Worm (Caenorhabditis elegans): Measurements from ENCODE around the gene cdk-4.

- TF ChIP-seq pha-4 (tag; optimal IDR thresholded peaks at IDR 0.05) (no peak), ceh-2 (tag; optimal IDR thresholded peaks at IDR 0.05) (no peak), npax-4 (tag; optimal IDR thresholded peaks at IDR 0.05) (no peak), sox-4 (tag; optimal IDR thresholded peaks at IDR 0.05) (no peak), ama-1 (optimal IDR thresholded peaks at IDR 0.05) (no peak), hlh-30 (tag; optimal IDR thresholded peaks at IDR 0.05; ENCODE audit: insufficient read depth) (no peak), nhr-11 (tag; optimal IDR thresholded peaks at IDR 0.05) (no peak), rnt-1 (tag; optimal IDR thresholded peaks at IDR 0.05) (no peak), nhr-232 (tag; optimal IDR thresholded peaks at IDR 0.05) (no peak), fax-1 (tag; optimal IDR thresholded peaks at IDR 0.05) (no peak), eyg-1 (tag; optimal IDR thresholded peaks at IDR 0.05) (no peak), T23F11.4 (GFP tag; optimal IDR thresholded peaks at IDR 0.05) (no peak), hlh-8 (tag; optimal IDR thresholded peaks at IDR 0.05) (no peak), ceh-9 (tag; optimal IDR thresholded peaks at IDR 0.05) (no peak)
These were observed 23.5 kb upstream of the cdk-4 start, which contains the start of gene cah-4 for ce11 chrX:13542236-13542635.

Measured in whole organism, late embryonic.